Worm (Caenorhabditis elegans): Measurements from ENCODE around the gene pkg-2.

Gene pkg-2

DNA sequence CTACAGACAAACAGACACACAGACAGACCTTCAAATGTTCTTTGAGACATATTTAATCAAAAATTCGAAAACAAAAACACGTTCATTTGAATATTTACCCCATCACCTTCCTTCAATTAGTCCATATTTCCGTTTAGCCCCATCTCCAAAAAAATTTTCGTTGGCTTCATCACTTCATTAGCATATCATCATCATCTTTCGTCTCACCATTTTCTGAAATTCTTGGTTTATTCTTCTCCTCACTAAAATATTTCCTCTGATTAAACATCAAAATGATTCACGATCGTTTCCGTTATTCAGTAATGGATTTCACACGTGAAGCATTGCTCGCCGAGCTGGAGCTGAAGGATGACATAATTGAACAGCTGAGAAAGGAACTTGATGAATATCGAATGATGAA, at the start of gene pkg-2:
Gene pkg-2, plus strand, starts transcription at position 301 of the 400 bp plus-strand sequence.
- TF ChIP-seq unc-62 (GFP tag; optimal IDR thresholded peaks at IDR 0.05) = no peak

DNA sequence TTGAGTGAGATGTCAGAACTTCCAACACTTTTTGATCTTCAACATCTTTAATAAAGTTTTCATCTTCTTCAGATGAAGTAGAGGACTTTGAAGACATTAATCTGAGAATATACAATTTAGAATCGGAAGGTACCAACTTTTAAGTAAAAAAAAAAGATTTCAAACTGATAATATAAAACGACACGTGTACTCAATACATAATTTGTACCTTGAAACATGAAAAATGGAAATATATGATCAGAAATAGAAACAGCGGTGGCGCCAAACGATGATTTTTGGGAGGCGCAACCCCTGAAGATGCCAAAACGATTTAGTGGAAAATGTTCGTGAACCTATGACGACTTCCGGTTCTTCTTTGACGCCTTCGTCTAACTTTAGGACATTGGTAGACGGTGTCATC, 48.2 kb upstream of the pkg-2 start, which contains the start of gene oat-1:
Gene oat-1, minus strand, starts transcription at position 101 of the 400 bp plus-strand sequence.
- TF ChIP-seq unc-62 (GFP tag; optimal IDR thresholded peaks at IDR 0.05) = no peak

DNA sequence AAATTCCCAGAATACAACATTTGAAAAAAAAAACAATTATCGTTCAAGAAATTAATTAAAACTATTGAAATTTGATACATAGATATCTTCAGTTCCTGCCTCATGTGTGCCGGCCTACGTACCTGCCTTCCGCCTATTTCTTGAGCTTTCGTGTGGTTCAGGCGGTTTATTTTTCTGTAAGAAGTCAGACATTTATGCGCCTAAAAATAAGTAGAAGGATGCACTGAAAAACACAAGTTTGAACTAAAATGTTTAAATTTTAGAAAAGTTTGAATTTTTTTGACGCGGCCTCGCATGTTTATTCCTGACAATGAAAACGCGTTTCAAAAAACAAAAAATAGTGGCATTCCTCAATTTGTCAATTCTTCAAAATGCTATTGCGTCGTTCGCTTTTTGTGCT, 46.9 kb upstream of the pkg-2 start, which contains the start of gene C28C12.11:
Gene C28C12.11, plus strand, starts transcription at position 301 of the 400 bp plus-strand sequence.
- TF ChIP-seq unc-62 (GFP tag; optimal IDR thresholded peaks at IDR 0.05) = no peak

DNA sequence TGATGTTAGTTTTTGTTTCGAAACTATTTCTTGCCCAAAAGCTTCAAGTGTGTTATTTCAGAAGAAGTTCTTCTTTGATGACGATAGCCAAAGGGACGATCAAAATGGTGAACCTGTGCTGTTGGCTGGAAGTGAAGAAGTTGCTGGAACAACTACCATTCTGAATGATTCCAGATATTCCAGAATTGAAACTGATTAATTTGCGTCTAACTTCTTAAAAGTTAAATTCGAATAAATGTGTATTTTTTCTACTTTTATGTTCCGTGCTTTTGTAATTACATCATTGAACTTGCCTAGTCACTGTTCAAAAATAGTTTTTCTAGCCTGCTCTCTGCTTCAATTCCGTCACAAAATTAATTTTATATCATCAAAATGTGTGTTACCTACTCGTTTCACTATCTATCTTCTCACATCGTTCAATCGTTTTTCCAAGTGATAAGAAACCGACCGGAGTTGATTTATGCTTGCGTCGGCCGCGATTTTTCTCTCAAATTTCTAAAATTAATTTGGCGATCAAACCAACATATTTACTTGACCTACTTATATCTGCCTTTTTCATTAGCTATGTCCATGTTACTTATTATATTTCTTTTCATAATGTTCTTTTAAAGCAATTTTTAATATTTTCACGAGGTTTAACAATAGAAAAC, 45.5 kb upstream of the pkg-2 start:
- no peak for TF ChIP-seq unc-62 (GFP tag; optimal IDR thresholded peaks at IDR 0.05)

DNA sequence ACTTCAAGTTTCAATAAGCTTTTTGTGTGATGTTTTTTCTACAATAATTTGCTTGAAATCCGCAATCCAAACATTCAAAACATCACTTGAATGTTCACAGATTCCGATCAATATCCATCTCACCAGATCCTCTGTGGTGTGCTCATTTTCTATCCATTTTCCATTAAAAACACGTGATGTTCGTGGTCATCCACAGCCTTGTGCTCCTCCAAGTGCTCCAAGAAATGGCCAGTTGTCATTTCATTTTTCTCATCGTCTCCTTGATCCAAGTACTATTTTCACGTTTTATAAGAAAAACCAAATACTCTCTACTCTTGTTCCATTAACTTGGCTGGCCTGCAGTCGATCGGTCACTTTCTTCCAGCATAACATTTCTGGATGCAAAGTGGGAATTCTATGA, 44.5 kb upstream of the pkg-2 start:
- TF ChIP-seq unc-62 (GFP tag; optimal IDR thresholded peaks at IDR 0.05) = no peak

DNA sequence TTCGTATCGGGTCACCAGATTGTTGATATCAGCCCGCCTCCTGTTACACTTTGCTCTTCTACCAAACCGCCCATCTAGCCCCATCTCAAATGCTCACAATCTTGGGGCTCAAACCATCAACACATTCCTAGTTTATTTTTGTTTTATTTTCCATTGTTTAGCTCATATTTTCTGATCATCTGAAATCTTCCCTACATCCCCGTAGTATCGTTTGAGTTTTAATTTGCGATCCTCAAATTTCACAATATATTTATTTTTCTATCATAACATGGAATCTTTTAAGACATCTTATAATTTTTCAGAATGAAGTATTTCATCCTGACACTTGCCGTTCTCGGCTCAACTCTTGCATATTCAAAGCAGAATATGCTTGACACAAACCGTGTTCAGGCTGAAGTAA, 43.8 kb upstream of the pkg-2 start, which contains the start of gene spp-10:
Gene spp-10, plus strand, starts transcription at position 301 of the 400 bp plus-strand sequence.
- TF ChIP-seq unc-62 (GFP tag; optimal IDR thresholded peaks at IDR 0.05) = no peak

DNA sequence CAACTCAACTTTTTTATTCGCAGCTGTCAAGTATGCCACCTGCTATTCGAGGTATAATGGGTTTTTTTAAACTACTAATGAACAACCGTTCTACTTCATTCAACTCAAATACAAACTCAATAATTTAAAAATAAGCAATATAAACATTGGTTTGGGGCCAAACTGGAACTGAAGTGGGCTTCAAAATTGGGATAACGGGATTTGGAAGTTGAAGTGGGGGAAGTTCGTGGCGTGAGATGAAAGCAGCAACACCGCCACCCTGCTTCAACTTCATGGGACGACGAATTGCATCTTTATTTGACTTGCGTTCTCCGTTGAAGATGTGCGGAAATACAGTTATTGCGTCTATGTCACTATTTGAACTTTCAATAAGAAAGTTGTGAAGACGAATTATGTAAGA, 42.2 kb upstream of the pkg-2 start:
- TF ChIP-seq unc-62 (GFP tag; optimal IDR thresholded peaks at IDR 0.05) = no peak

DNA sequence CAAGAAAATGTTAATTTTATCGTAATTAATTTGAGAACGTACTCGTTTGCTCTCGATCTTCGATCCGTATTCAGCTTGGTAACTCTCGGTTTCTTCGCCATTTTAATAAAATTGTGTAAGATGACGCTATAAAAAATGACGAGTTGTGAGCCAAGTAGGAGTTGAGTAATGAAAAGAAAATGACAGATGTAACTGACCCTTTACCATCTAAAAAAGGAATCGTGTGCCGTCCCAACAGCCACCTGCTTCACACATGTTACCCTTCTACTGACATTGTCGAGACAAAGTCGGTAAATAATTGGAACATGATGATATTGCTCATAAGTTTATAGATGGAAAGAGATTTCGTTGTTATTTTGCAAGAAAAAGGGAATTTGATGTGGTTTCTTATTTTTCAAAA, 41.3 kb upstream of the pkg-2 start, which contains the start of gene hlh-12:
Gene hlh-12, minus strand, starts transcription at position 101 of the 400 bp plus-strand sequence.
- no peak for TF ChIP-seq unc-62 (GFP tag; optimal IDR thresholded peaks at IDR 0.05)

DNA sequence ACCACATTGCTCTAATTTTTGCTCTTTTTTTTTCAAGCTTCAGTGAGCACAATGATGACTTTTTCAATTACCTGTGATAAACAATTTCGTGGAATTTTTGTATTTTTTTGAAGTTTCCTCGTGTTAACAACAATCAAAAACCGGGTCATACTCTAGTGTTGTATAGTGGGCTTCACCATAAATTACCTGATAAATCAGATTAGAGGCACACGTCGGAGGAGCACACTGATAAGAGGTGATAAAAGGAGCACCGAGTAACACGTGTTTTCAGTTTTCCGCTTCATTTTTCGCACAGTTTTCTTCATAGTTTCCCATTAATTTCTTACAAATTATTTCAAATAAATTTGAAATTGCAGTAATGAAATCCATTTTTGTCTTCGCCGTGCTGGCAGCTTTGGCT, 39.4 kb upstream of the pkg-2 start, which contains the start of gene spp-8:
Gene spp-8, plus strand, starts transcription at position 357 of the 400 bp plus-strand sequence.
- TF ChIP-seq unc-62 (GFP tag; optimal IDR thresholded peaks at IDR 0.05) = no peak

DNA sequence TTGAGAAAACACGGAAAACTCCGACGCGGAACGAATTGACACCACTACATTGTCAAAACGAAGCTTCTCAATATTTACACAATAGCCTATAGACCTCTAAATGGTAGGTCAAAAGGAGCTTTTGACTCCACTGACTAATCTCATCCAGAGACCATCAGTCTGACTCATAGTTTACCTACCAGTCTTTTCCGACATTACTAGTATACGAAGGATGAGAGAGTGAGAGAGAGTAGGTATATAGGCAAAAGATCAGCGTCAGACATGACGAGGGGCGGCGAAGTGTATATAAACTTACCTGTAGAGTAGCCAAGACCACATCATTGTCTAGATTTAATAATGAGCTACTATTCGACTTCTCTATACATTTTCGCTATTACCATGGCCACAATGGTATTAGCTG, 33.5 kb upstream of the pkg-2 start, which contains the start of gene srlf-3:
Gene srlf-3, plus strand, starts transcription at position 301 of the 400 bp plus-strand sequence.
- no peak for TF ChIP-seq unc-62 (GFP tag; optimal IDR thresholded peaks at IDR 0.05)

DNA sequence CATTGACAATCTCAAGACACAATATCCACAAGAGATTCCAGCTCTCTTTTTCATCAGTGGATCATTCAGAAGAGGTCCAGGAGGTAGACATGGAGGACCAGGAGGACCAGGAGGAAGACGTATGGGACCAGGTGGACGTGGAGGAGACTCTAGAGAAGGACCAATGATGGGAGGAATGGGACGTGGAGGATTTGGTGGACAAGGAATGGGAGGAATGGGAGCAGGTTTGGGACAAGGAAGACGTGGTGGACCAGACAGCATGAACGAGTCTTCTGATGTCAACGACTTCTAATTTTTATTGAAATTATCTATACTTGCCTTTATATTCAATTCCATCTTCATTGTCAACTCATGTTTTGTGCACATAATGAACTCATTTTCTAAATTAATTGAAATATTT, 32.7 kb upstream of the pkg-2 start:
- TF ChIP-seq unc-62 (GFP tag; optimal IDR thresholded peaks at IDR 0.05) = no peak

DNA sequence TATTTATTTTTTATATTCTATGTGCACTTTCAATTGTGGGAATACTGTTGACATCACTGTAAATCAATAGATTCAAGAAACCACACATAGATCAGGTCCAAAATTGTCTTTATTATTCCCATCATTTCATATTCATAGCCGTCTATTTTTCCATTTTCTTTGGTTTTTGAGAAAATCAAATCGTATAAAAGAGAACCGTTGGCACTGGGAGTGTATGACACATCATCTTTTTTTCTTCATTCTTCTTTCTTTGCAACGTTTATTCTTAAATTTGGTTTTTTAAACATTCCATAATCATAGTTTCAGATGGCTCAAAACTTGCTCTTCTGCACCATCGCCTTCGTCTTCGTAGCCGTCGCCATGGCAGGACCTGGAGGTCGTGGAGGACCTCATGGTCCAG, 30.8 kb upstream of the pkg-2 start, which contains the start of gene srlf-2:
Gene srlf-2, plus strand, starts transcription at position 301 of the 400 bp plus-strand sequence.
- no peak for TF ChIP-seq unc-62 (GFP tag; optimal IDR thresholded peaks at IDR 0.05)

DNA sequence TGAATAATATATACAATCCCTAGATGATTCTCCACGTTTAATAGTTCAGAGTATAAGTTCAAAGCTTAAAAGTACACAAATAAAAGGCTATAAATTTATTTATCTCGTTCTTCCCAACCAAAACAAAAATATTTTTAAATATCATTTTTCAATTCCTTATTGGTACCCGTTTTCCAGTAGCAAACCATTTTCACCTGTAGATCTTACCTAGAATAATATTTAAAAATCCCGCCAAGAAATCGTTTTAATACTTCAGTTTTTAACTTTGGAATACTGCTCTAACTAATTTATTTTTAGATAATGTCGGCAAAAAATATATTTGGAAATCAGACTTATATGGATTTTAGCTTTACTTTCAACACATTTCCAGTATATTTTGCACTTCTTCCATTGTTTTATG, 28.5 kb upstream of the pkg-2 start, which contains the start of gene sru-7:
Gene sru-7, plus strand, starts transcription at position 301 of the 400 bp plus-strand sequence.
- no peak for TF ChIP-seq unc-62 (GFP tag; optimal IDR thresholded peaks at IDR 0.05)

DNA sequence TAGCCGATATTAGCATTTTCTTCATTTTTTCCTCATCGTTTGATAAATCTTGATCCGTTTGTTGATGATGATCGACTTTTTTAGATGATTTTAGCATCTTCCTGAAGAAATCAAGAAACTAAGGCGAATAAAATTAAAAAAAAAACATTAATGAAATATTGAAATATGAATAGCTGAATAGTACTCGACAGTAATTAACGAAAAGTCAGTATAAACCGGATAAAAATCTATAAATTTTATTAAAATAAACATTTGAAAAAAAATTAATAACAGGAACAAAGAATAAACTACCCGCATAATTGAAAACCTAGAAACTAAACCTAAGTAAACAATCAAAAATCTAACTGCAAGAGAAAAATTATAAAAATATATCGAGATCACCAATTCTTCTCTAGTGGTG, 24.4 kb upstream of the pkg-2 start, which contains the start of gene C28C12.12:
Gene C28C12.12, minus strand, starts transcription at position 101 of the 400 bp plus-strand sequence.
- TF ChIP-seq unc-62 (GFP tag; optimal IDR thresholded peaks at IDR 0.05) = no peak

DNA sequence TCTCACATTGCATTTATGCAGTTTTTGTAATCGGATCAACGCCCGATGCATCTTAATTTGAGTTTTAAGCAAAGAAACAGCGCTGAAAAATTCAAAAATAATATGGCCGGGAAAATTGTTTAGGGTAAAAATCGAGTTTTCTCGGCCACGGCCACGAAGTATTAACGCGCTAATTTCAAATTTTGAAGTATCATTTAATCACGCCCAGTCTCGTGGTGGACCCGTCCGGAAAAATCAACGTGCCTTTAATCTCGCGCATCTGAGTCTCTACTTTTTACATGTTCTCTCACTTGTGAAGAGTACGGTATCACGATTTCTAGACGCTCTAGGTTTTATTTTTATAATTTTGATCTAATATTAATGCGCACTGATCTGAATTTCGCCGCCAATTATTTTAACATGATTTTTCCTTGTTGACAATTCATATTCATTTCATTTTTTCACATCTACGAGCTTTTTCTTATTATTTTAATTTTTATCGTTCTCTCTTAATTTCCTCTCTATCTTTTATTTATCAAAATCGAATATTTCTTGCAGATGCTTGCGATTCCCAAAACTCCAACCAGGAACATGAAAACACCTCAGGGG, 21.8 kb upstream of the pkg-2 start, which contains the start of the genes acdh-13 and mesp-1:
Gene acdh-13, minus strand, starts transcription at position 51 of the 588 bp plus-strand sequence.
Gene mesp-1, plus strand, starts transcription at position 538 of the 588 bp plus-strand sequence.
- no peak for TF ChIP-seq unc-62 (GFP tag; optimal IDR thresholded peaks at IDR 0.05)

DNA sequence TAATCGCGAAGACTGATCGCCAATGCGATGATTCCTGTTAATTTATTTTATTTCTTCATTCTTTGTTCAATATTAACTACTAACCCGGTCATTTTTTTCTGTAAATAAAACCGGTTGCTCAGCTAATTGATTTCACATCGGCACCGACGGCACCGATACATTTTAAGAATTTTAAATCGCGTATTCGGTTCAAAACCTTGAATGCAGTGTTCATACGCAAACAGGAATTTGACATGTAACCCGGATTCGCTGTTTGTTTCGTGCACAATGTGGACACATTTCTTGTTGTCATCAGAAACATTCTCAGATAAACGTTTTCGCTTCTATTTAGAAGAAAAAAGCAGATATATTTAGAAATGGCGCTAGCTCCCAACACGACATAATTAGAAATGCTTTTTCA, 20.7 kb upstream of the pkg-2 start:
- TF ChIP-seq unc-62 (GFP tag; optimal IDR thresholded peaks at IDR 0.05) = no peak

DNA sequence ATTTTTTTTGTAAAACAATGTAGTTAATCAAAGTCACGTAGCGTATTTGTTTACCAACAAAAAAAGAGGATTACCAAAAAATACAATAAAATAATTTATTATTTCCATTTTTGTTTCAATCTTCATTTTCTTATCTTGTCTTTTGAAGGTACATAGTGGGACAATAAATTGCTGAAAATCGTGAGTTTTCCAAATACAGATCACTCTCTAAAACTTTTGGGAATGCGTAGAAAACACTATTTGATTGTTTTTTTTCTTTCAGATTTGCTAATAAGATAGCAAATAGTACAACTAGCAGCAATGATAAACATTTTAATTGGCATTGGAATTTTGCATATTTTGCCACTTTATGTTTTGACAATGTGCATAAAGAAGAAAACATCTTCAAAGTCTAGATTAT, 19.3 kb upstream of the pkg-2 start, which contains the start of gene C28C12.1:
Gene C28C12.1, plus strand, starts transcription at position 301 of the 400 bp plus-strand sequence.
- TF ChIP-seq unc-62 (GFP tag; optimal IDR thresholded peaks at IDR 0.05) = no peak
